Worm (Caenorhabditis elegans): ENCODE measurements around the gene cpr-6.
A peak's percentile ranks its signal among the peaks of the same experiment; 100 is the strongest.

The cpr-6 gene

ce11 chrX:6591674-6592073, 15.3 kb upstream of the cpr-6 start:
- no peak for TF ChIP-seq pes-1 (GFP tag; IDR thresholded peaks at IDR 0.05)
- no peak for TF ChIP-seq flt-1 (GFP tag; IDR thresholded peaks at IDR 0.05)

ce11 chrX:6593178-6593786, 13.7 kb upstream of the cpr-6 start:
- TF ChIP-seq sea-1 (GFP tag; conservative IDR thresholded peaks at IDR 0.05) (peak; percentile 93), tra-4 (tag; optimal IDR thresholded peaks at IDR 0.05) (peak; percentile 39), hnd-1 (tag; optimal IDR thresholded peaks at IDR 0.05) (peak; percentile 86), flt-1 (GFP tag; IDR thresholded peaks at IDR 0.05) (peak; percentile 95), ets-7 (tag; optimal IDR thresholded peaks at IDR 0.05) (peak; percentile 83), ceh-13 (GFP tag; optimal IDR thresholded peaks at IDR 0.05) (peak; percentile 71), B0310.2 (tag; optimal IDR thresholded peaks at IDR 0.05) (peak; percentile 79), F13C5.2 (tag; optimal IDR thresholded peaks at IDR 0.05) (peak; percentile 85), scrt-1 (GFP tag; IDR thresholded peaks at IDR 0.05) (peak; percentile 96), ama-1 (optimal IDR thresholded peaks at IDR 0.05) (no peak), ceh-36 (tag; optimal IDR thresholded peaks at IDR 0.05) (peak; percentile 84), tbx-11 (GFP tag; IDR thresholded peaks at IDR 0.05) (peak; percentile 92), tbx-37 (GFP tag; conservative IDR thresholded peaks at IDR 0.05) (peak; percentile 96), hmbx-1 (tag; optimal IDR thresholded peaks at IDR 0.05) (peak; percentile 59), aly-1 (tag; optimal IDR thresholded peaks at IDR 0.05) (peak; percentile 94), pes-1 (GFP tag; IDR thresholded peaks at IDR 0.05) (peak; percentile 95), hmg-4 (GFP tag; optimal IDR thresholded peaks at IDR 0.05) (no peak)

- TF ChIP-seq sea-1 (GFP tag; conservative IDR thresholded peaks at IDR 0.05) (no peak), hmg-4 (GFP tag; optimal IDR thresholded peaks at IDR 0.05) (no peak), ets-7 (tag; optimal IDR thresholded peaks at IDR 0.05) (no peak), B0310.2 (tag; optimal IDR thresholded peaks at IDR 0.05) (no peak), ceh-13 (GFP tag; optimal IDR thresholded peaks at IDR 0.05) (no peak), tra-4 (tag; optimal IDR thresholded peaks at IDR 0.05) (no peak)
Observed at ce11 chrX:6597089-6597488, 9.9 kb upstream of the cpr-6 start, which contains the start of gene ttr-6. Gene ttr-6 (minus strand): TSS chrX:6597121.

- TF ChIP-seq hmg-4 (GFP tag; optimal IDR thresholded peaks at IDR 0.05) (no peak), hnd-1 (tag; optimal IDR thresholded peaks at IDR 0.05) (no peak), ceh-13 (GFP tag; optimal IDR thresholded peaks at IDR 0.05) (no peak), ets-7 (tag; optimal IDR thresholded peaks at IDR 0.05) (no peak), scrt-1 (GFP tag; IDR thresholded peaks at IDR 0.05) (no peak), tbx-11 (GFP tag; IDR thresholded peaks at IDR 0.05) (no peak), F13C5.2 (tag; optimal IDR thresholded peaks at IDR 0.05) (no peak), ceh-36 (tag; optimal IDR thresholded peaks at IDR 0.05) (no peak), pes-1 (GFP tag; IDR thresholded peaks at IDR 0.05) (no peak), tra-4 (tag; optimal IDR thresholded peaks at IDR 0.05) (no peak), flt-1 (GFP tag; IDR thresholded peaks at IDR 0.05) (no peak), hmbx-1 (tag; optimal IDR thresholded peaks at IDR 0.05) (no peak), aly-1 (tag; optimal IDR thresholded peaks at IDR 0.05) (no peak), tbx-37 (GFP tag; conservative IDR thresholded peaks at IDR 0.05) (no peak), B0310.2 (tag; optimal IDR thresholded peaks at IDR 0.05) (no peak), ama-1 (optimal IDR thresholded peaks at IDR 0.05) (no peak), sea-1 (GFP tag; conservative IDR thresholded peaks at IDR 0.05) (no peak)
Observed at ce11 chrX:6598732-6599131, 8.3 kb upstream of the cpr-6 start, which contains the start of gene hic-1. Gene hic-1 (minus strand): TSS chrX:6598832.

- TF ChIP-seq flt-1 (GFP tag; IDR thresholded peaks at IDR 0.05) (no peak), scrt-1 (GFP tag; IDR thresholded peaks at IDR 0.05) (no peak), aly-1 (tag; optimal IDR thresholded peaks at IDR 0.05) (no peak), tra-4 (tag; optimal IDR thresholded peaks at IDR 0.05) (no peak), B0310.2 (tag; optimal IDR thresholded peaks at IDR 0.05) (no peak), hmbx-1 (tag; optimal IDR thresholded peaks at IDR 0.05) (no peak), ets-7 (tag; optimal IDR thresholded peaks at IDR 0.05) (no peak), ceh-36 (tag; optimal IDR thresholded peaks at IDR 0.05) (no peak), hnd-1 (tag; optimal IDR thresholded peaks at IDR 0.05) (no peak), sea-1 (GFP tag; conservative IDR thresholded peaks at IDR 0.05) (no peak), tbx-37 (GFP tag; conservative IDR thresholded peaks at IDR 0.05) (no peak), ama-1 (optimal IDR thresholded peaks at IDR 0.05) (no peak), F13C5.2 (tag; optimal IDR thresholded peaks at IDR 0.05) (no peak)
Observed at ce11 chrX:6601967-6602366, 5.0 kb upstream of the cpr-6 start.

- TF ChIP-seq pes-1 (GFP tag; IDR thresholded peaks at IDR 0.05) (no peak), flt-1 (GFP tag; IDR thresholded peaks at IDR 0.05) (no peak), tbx-11 (GFP tag; IDR thresholded peaks at IDR 0.05) (no peak), hnd-1 (tag; optimal IDR thresholded peaks at IDR 0.05) (no peak), B0310.2 (tag; optimal IDR thresholded peaks at IDR 0.05) (no peak), hmg-4 (GFP tag; optimal IDR thresholded peaks at IDR 0.05) (no peak), ama-1 (optimal IDR thresholded peaks at IDR 0.05) (no peak), scrt-1 (GFP tag; IDR thresholded peaks at IDR 0.05) (no peak), tra-4 (tag; optimal IDR thresholded peaks at IDR 0.05) (no peak), ets-7 (tag; optimal IDR thresholded peaks at IDR 0.05) (no peak), ceh-13 (GFP tag; optimal IDR thresholded peaks at IDR 0.05) (no peak), hmbx-1 (tag; optimal IDR thresholded peaks at IDR 0.05) (no peak), tbx-37 (GFP tag; conservative IDR thresholded peaks at IDR 0.05) (no peak), F13C5.2 (tag; optimal IDR thresholded peaks at IDR 0.05) (no peak), sea-1 (GFP tag; conservative IDR thresholded peaks at IDR 0.05) (no peak), aly-1 (tag; optimal IDR thresholded peaks at IDR 0.05) (no peak), ceh-36 (tag; optimal IDR thresholded peaks at IDR 0.05) (no peak)
Observed at ce11 chrX:6603098-6603497, 3.9 kb upstream of the cpr-6 start, which contains the start of gene F23G4.1. Gene F23G4.1 (minus strand): TSS chrX:6603198.

- TF ChIP-seq ama-1 (optimal IDR thresholded peaks at IDR 0.05) (no peak), sea-1 (GFP tag; conservative IDR thresholded peaks at IDR 0.05) (no peak)
Observed at ce11 chrX:6607599-6607998, 592 bp downstream of the cpr-6 start.

Data from whole organism, early embryonic.